Worm (Caenorhabditis elegans) whole organism, mixed stage, embryonic: Measurements from ENCODE around the gene ceh-7.
A peak's percentile ranks its signal among the peaks of the same experiment; 100 is the strongest.

Experiments used
- M03D4.4 ChIP-seq: sonication (generic microtip); optimal IDR thresholded peaks from 2 replicates; lab custom pipeline; 2017; ENCODE audit warnings: mild to moderate bottlenecking, missing genetic modification characterization, missing compliant biosample characterization
- bed-3 ChIP-seq: fragments of 200-800 bp; sonication (Bioruptor generic); optimal IDR thresholded peaks from 3 replicates; lab custom pipeline; 2018; ENCODE audit warnings: mild to moderate bottlenecking, missing genetic modification characterization, moderate library complexity, missing compliant biosample characterization
- blmp-1 ChIP-seq: fragments of 150-350 bp; optimal IDR thresholded peaks from 2 replicates; lab custom pipeline; 2014; ENCODE audit warnings: missing biosample characterization, missing genetic modification characterization
- ceh-39 ChIP-seq: fragments of 150-350 bp; optimal IDR thresholded peaks from 2 replicates; lab custom pipeline; 2014; ENCODE audit warnings: missing biosample characterization, missing genetic modification characterization
- ceh-43 ChIP-seq: fragments of 200-800 bp; sonication (Bioruptor generic); optimal IDR thresholded peaks from 2 replicates; lab custom pipeline; 2018; ENCODE audit warnings: mild to moderate bottlenecking, missing genetic modification characterization, moderate library complexity, missing compliant biosample characterization
- ceh-83 ChIP-seq: fragments of 200-800 bp; sonication (Bioruptor generic); optimal IDR thresholded peaks from 2 replicates; lab custom pipeline; 2018; ENCODE audit warnings: mild to moderate bottlenecking, missing genetic modification characterization, missing compliant biosample characterization
- ces-1 ChIP-seq: fragments of 150-350 bp; optimal IDR thresholded peaks from 2 replicates; lab custom pipeline; 2014; ENCODE audit warnings: missing biosample characterization, missing genetic modification reagents, missing genetic modification characterization
- cnd-1 ChIP-seq: fragments of 200-800 bp; sonication (Bioruptor generic); optimal IDR thresholded peaks from 2 replicates; lab custom pipeline; 2018; ENCODE audit warnings: mild to moderate bottlenecking, missing genetic modification characterization, missing compliant biosample characterization
- elt-1 ChIP-seq: sonication (generic microtip); optimal IDR thresholded peaks from 2 replicates; lab custom pipeline; 2017; ENCODE audit warnings: missing genetic modification characterization, mild to moderate bottlenecking, missing compliant biosample characterization, antibody characterized with exemption, moderate library complexity, borderline replicate concordance; ENCODE audit not compliant: insufficient read depth
- elt-3 ChIP-seq: fragments of 150-350 bp; optimal IDR thresholded peaks from 2 replicates; lab custom pipeline; 2014; ENCODE audit warnings: missing biosample characterization, missing genetic modification characterization
- flh-1 ChIP-seq: fragments of 200-800 bp; sonication (Bioruptor generic); optimal IDR thresholded peaks from 2 replicates; lab custom pipeline; 2018; ENCODE audit warnings: mild to moderate bottlenecking, missing genetic modification characterization, moderate library complexity, missing compliant biosample characterization
- ham-2 ChIP-seq: fragments of 200-800 bp; sonication (Bioruptor generic); optimal IDR thresholded peaks from 2 replicates; lab custom pipeline; 2018; ENCODE audit warnings: mild to moderate bottlenecking, missing genetic modification characterization, missing compliant biosample characterization
- hlh-1 ChIP-seq: fragments of 150-350 bp; optimal IDR thresholded peaks from 2 replicates; lab custom pipeline; 2014; ENCODE audit warnings: missing biosample characterization, missing genetic modification reagents, missing genetic modification characterization
- lin-13 ChIP-seq: fragments of 150-350 bp; optimal IDR thresholded peaks from 2 replicates; lab custom pipeline; 2014; ENCODE audit warnings: missing biosample characterization, missing genetic modification characterization
- lin-32 ChIP-seq: fragments of 200-800 bp; sonication (Bioruptor generic); optimal IDR thresholded peaks from 2 replicates; lab custom pipeline; 2018; ENCODE audit warnings: mild to moderate bottlenecking, missing genetic modification characterization, missing compliant biosample characterization
- lsy-2 ChIP-seq: fragments of 150-350 bp; optimal IDR thresholded peaks from 2 replicates; lab custom pipeline; 2014; ENCODE audit warnings: missing biosample characterization, missing genetic modification characterization
- mep-1 ChIP-seq: fragments of 150-350 bp; optimal IDR thresholded peaks from 2 replicates; lab custom pipeline; 2017; ENCODE audit warnings: missing biosample characterization, missing genetic modification reagents, missing genetic modification characterization, inconsistent platforms
- mls-2 ChIP-seq: sonication (generic microtip); optimal IDR thresholded peaks from 2 replicates; lab custom pipeline; 2016; ENCODE audit warnings: mild to moderate bottlenecking, missing genetic modification characterization, moderate library complexity, missing compliant biosample characterization
- nhr-12 ChIP-seq: fragments of 150-350 bp; optimal IDR thresholded peaks from 2 replicates; lab custom pipeline; 2014; ENCODE audit warnings: missing biosample characterization, missing genetic modification characterization
- nhr-2 ChIP-seq: fragments of 150-350 bp; optimal IDR thresholded peaks from 2 replicates; lab custom pipeline; 2014; ENCODE audit warnings: missing biosample characterization, missing genetic modification characterization
- nhr-237 ChIP-seq: fragments of 150-350 bp; optimal IDR thresholded peaks from 2 replicates; lab custom pipeline; 2014; ENCODE audit warnings: missing biosample characterization, missing genetic modification characterization
- nhr-28 ChIP-seq: fragments of 150-350 bp; optimal IDR thresholded peaks from 2 replicates; lab custom pipeline; 2014; ENCODE audit warnings: missing biosample characterization, missing genetic modification characterization
- pha-4 ChIP-seq: fragments of 150-350 bp; optimal IDR thresholded peaks from 2 replicates; lab custom pipeline; 2018; ENCODE audit warnings: missing biosample characterization, missing genetic modification reagents, missing genetic modification characterization
- sem-2 ChIP-seq: fragments of 200-800 bp; sonication (Bioruptor generic); optimal IDR thresholded peaks from 2 replicates; lab custom pipeline; 2018; ENCODE audit warnings: mild to moderate bottlenecking, missing genetic modification characterization, missing compliant biosample characterization
- snpc-4 ChIP-seq: fragments of 150-350 bp; optimal IDR thresholded peaks from 2 replicates; lab custom pipeline; 2014; ENCODE audit warnings: missing biosample characterization, missing genetic modification characterization
- sptf-1 ChIP-seq: sonication (generic microtip); optimal IDR thresholded peaks from 2 replicates; lab custom pipeline; 2017; ENCODE audit warnings: mild to moderate bottlenecking, missing genetic modification characterization, moderate library complexity, missing compliant biosample characterization
- tbx-8 ChIP-seq: fragments of 200-800 bp; sonication (Bioruptor generic); optimal IDR thresholded peaks from 2 replicates; lab custom pipeline; 2018; ENCODE audit warnings: mild to moderate bottlenecking, missing genetic modification characterization, moderate library complexity, missing compliant biosample characterization
- unc-120 ChIP-seq: sonication (generic microtip); optimal IDR thresholded peaks from 2 replicates; lab custom pipeline; 2017; ENCODE audit warnings: missing genetic modification characterization, missing compliant biosample characterization; ENCODE audit not compliant: poor library complexity, severe bottlenecking
- unc-39 ChIP-seq: fragments of 150-350 bp; optimal IDR thresholded peaks from 2 replicates; lab custom pipeline; 2014; ENCODE audit warnings: missing biosample characterization, missing genetic modification characterization
- unc-62 ChIP-seq: fragments of 150-350 bp; optimal IDR thresholded peaks from 2 replicates; lab custom pipeline; 2014; ENCODE audit warnings: missing biosample characterization, missing genetic modification reagents, missing genetic modification characterization
- zip-8 ChIP-seq: fragments of 150-350 bp; optimal IDR thresholded peaks from 2 replicates; lab custom pipeline; 2014; ENCODE audit warnings: missing biosample characterization, missing genetic modification characterization
- ztf-11 ChIP-seq: fragments of 150-350 bp; optimal IDR thresholded peaks from 2 replicates; lab custom pipeline; 2014; ENCODE audit warnings: missing biosample characterization, missing genetic modification characterization

ceh-7 gene

DNA sequence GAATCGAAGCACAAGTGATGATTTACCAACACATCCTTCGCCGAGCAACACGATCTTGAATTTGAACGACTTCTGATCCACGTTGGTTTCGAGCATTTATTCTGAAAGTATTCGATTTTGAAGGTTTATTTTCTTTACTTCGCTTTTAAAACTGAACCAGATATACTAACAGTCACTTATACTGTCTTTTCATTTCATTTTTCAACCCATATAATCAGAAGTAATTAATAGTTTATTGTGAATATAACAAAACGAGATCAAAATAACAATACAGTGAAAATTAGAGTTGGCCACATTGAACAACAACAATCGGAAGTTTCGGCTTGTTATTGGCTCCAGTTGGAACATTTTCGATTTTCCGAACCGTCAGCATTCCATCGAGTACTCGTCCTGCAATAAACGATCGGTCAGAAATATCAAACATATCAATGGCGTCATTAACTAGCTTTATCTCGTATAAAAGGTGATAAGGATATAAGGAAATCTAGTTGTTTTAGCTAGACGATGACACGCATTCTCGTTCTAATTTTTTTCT, 11.4 kb upstream of the ceh-7 start, which contains the start of the genes rab-21 and T01B7.13:
TSS of gene rab-21 (minus strand) at position 101 of the 535 bp plus-strand sequence.
TSS of gene T01B7.13 (plus strand) at position 485 of the 535 bp plus-strand sequence.
- no peak for TF ChIP-seq flh-1 (GFP tag; lab: Kevin White, UChicago)
- no peak for TF ChIP-seq pha-4
- no peak for TF ChIP-seq mep-1
- TF ChIP-seq ztf-11 (tag; lab: Kevin White, UChicago) = no peak
- TF ChIP-seq elt-3 (tag; lab: Kevin White, UChicago) = no peak
- no peak for TF ChIP-seq nhr-28 (tag; lab: Kevin White, UChicago)
- no peak for TF ChIP-seq bed-3 (GFP tag; lab: Kevin White, UChicago)
- TF ChIP-seq ham-2 (GFP tag; lab: Kevin White, UChicago) = no peak

DNA sequence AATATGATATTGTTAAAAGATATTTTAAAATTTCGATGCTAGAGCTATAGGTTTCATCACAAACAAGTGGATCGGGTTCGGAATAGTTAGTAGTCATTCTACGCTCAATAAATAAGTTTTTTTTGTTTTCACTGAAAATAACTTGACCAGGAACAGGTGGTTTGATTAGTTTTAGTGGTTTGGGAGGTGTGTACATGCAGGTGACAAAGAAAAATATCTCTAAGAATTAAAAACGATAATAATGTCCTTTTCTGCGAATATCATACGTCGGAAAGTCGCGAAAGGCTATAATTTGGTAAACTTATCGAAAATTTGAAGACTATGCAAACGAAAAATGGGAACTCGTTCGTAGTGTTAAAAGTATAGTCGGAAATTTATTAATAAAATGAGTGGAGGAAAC, 6.7 kb upstream of the ceh-7 start, which contains the start of gene srg-15:
TSS of gene srg-15 (minus strand) at position 101 of the 400 bp plus-strand sequence.
- TF ChIP-seq pha-4 (no peak), ceh-83 (GFP tag; lab: Kevin White, UChicago) (no peak), M03D4.4 (tag; lab: Kevin White, UChicago) (no peak), lsy-2 (tag; lab: Kevin White, UChicago) (no peak), flh-1 (GFP tag; lab: Kevin White, UChicago) (no peak), blmp-1 (tag; lab: Kevin White, UChicago) (no peak), ceh-43 (GFP tag; lab: Kevin White, UChicago) (no peak), nhr-2 (no peak), elt-3 (tag; lab: Kevin White, UChicago) (no peak)
- TF ChIP-seq, all 35 proteins: peak for 0

DNA sequence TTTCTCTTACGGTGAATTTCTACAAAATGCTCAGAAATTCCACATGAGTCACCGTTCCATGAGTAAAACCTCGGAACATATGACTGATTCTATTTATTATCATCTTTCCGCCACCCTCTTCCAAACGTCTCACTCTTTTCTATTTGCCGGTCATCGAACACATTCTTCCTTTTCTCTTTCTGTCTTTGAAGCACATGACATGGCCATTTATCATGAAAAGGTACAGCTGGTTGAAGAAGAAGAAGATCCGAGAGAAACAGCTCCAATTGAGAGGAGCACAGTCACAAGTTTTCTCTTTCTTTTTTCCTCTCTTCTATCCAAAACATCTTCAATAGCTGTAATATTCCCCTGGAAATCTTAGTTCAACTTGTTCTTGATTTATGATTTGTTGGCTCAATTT, 3.4 kb upstream of the ceh-7 start, which contains the start of gene cup-16:
TSS of gene cup-16 (plus strand) at position 132 of the 400 bp plus-strand sequence.
- peak; percentile 35 for TF ChIP-seq hlh-1 (tag; lab: Kevin White, UChicago)
- TF ChIP-seq flh-1 (GFP tag; lab: Kevin White, UChicago) = no peak
- TF ChIP-seq cnd-1 (tag; lab: Kevin White, UChicago) = no peak
- no peak for TF ChIP-seq M03D4.4 (tag; lab: Kevin White, UChicago)
- no peak for TF ChIP-seq ham-2 (GFP tag; lab: Kevin White, UChicago)
- no peak for TF ChIP-seq unc-39 (tag; lab: Kevin White, UChicago)
- no peak for TF ChIP-seq tbx-8 (GFP tag; lab: Kevin White, UChicago)
- TF ChIP-seq nhr-12 (tag; lab: Kevin White, UChicago) = no peak
- no peak for TF ChIP-seq ces-1 (GFP tag; lab: Kevin White, UChicago)
- peak; percentile 3 for TF ChIP-seq unc-120
- no peak for TF ChIP-seq zip-8 (tag; lab: Kevin White, UChicago)
- no peak for TF ChIP-seq ztf-11 (tag; lab: Kevin White, UChicago)
- TF ChIP-seq snpc-4 (tag; lab: Kevin White, UChicago) = no peak
- no peak for TF ChIP-seq ceh-83 (GFP tag; lab: Kevin White, UChicago)
- TF ChIP-seq pha-4 = no peak
- no peak for TF ChIP-seq lin-13 (tag; lab: Kevin White, UChicago)
- TF ChIP-seq unc-62 (GFP tag; lab: Kevin White, UChicago) = peak; percentile 20
- no peak for TF ChIP-seq ceh-39 (tag; lab: Kevin White, UChicago)
- no peak for TF ChIP-seq elt-3 (tag; lab: Kevin White, UChicago)
- TF ChIP-seq elt-1 (tag; lab: Kevin White, UChicago) = no peak
- no peak for TF ChIP-seq sptf-1 (tag; lab: Kevin White, UChicago)
- TF ChIP-seq nhr-28 (tag; lab: Kevin White, UChicago) = no peak
- TF ChIP-seq sem-2 (GFP tag; lab: Kevin White, UChicago) = no peak
- no peak for TF ChIP-seq lin-32
- TF ChIP-seq nhr-2 = no peak
- TF ChIP-seq, all 35 proteins: peak for 3

DNA sequence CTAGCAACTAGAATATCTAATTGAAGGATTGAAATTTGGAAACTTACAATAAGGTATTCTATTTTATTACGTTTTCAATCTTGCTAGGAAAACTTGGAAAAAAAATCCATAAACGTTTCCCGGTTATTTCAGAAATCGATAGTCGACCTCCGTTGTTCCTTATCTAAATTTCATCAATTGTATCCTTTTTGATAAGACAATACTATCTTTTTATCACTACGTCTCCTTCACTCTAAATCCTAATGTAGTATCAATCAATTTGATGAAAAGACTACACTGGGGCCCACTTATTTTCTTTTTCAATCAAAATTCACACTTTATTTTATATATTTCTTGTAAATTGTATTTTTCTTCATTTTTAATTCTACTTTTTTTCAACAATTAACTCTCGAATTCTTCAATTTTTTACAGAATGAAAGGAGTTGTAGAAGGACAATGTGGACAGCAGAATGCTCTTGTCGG, 815 bp upstream of the ceh-7 start, which contains the start of gene prx-5:
TSS of gene prx-5 (plus strand) at position 412 of the 462 bp plus-strand sequence.
- TF ChIP-seq ham-2 (GFP tag; lab: Kevin White, UChicago) (no peak), bed-3 (GFP tag; lab: Kevin White, UChicago) (no peak), sptf-1 (tag; lab: Kevin White, UChicago) (no peak), tbx-8 (GFP tag; lab: Kevin White, UChicago) (no peak), lin-13 (tag; lab: Kevin White, UChicago) (no peak), elt-3 (tag; lab: Kevin White, UChicago) (no peak), pha-4 (no peak), lsy-2 (tag; lab: Kevin White, UChicago) (no peak), unc-62 (GFP tag; lab: Kevin White, UChicago) (no peak), unc-120 (no peak), ces-1 (GFP tag; lab: Kevin White, UChicago) (no peak), flh-1 (GFP tag; lab: Kevin White, UChicago) (no peak), ztf-11 (tag; lab: Kevin White, UChicago) (no peak), ceh-83 (GFP tag; lab: Kevin White, UChicago) (no peak), nhr-237 (tag; lab: Kevin White, UChicago) (no peak), nhr-28 (tag; lab: Kevin White, UChicago) (no peak), sem-2 (GFP tag; lab: Kevin White, UChicago) (no peak), ceh-43 (GFP tag; lab: Kevin White, UChicago) (no peak), mls-2 (tag; lab: Kevin White, UChicago) (no peak), cnd-1 (tag; lab: Kevin White, UChicago) (no peak)
